Fruit fly (Drosophila melanogaster) whole organism, pupa: Measurements from ENCODE around the gene CG13613.

ENCODE experiments used
- CG10348 ChIP-seq: fragments of 200-800 bp; sonication (Bioruptor generic); IDR thresholded peaks from 2 replicates; pipeline ENCODE4 v1.3.6; 2022; ENCODE audit warnings: missing biosample characterization, missing genetic modification characterization
- CG12605 ChIP-seq: fragments of 200-800 bp; sonication (Bioruptor generic); IDR thresholded peaks from 2 replicates; pipeline ENCODE4 v1.3.6; 2022; ENCODE audit warnings: missing biosample characterization, missing genetic modification characterization
- CG13204 ChIP-seq: fragments of 200-800 bp; sonication (Bioruptor generic); optimal IDR thresholded peaks from 2 replicates; lab custom pipeline; 2018; ENCODE audit warnings: missing biosample characterization, mild to moderate bottlenecking, missing genetic modification characterization, moderate library complexity
- CG14655 ChIP-seq: fragments of 200-800 bp; sonication (Bioruptor generic); optimal IDR thresholded peaks from 3 replicates; lab custom pipeline; 2017; ENCODE audit warnings: mild to moderate bottlenecking, missing biosample characterization, missing genetic modification reagents, missing genetic modification characterization
- CG15710 ChIP-seq: fragments of 200-800 bp; sonication (Bioruptor generic); optimal IDR thresholded peaks from 2 replicates; lab custom pipeline; 2018; ENCODE audit warnings: missing biosample characterization, mild to moderate bottlenecking, missing genetic modification characterization, moderate library complexity
- CG17806 ChIP-seq: fragments of 200-800 bp; sonication (Bioruptor generic); optimal IDR thresholded peaks from 2 replicates; lab custom pipeline; 2018; ENCODE audit warnings: missing biosample characterization, mild to moderate bottlenecking, missing genetic modification characterization, moderate library complexity
- CG32121 ChIP-seq: fragments of 200-800 bp; sonication (Bioruptor generic); IDR thresholded peaks from 2 replicates; pipeline ENCODE4 v1.3.6; 2022; ENCODE audit warnings: missing biosample characterization, missing genetic modification characterization
- CG34367 ChIP-seq: fragments of 200-800 bp; sonication (Bioruptor generic); optimal IDR thresholded peaks from 2 replicates; lab custom pipeline; 2018; ENCODE audit warnings: missing biosample characterization, mild to moderate bottlenecking, missing genetic modification characterization
- CG4496 ChIP-seq: fragments of 200-800 bp; sonication (Bioruptor generic); IDR thresholded peaks from 3 replicates; pipeline ENCODE4 v1.3.6; 2022; ENCODE audit warnings: missing biosample characterization, missing genetic modification characterization
- CG8159 ChIP-seq: fragments of 200-800 bp; sonication (Bioruptor generic); optimal IDR thresholded peaks from 3 replicates; lab custom pipeline; 2018; ENCODE audit warnings: missing biosample characterization, mild to moderate bottlenecking, missing genetic modification characterization, moderate library complexity
- CG8301 ChIP-seq: fragments of 200-800 bp; sonication (Bioruptor generic); optimal IDR thresholded peaks from 2 replicates; lab custom pipeline; 2018; ENCODE audit warnings: missing biosample characterization, mild to moderate bottlenecking, missing genetic modification characterization
- CG9948 ChIP-seq: fragments of 200-800 bp; sonication (Bioruptor generic); optimal IDR thresholded peaks from 2 replicates; lab custom pipeline; 2018; ENCODE audit warnings: missing biosample characterization, mild to moderate bottlenecking, missing genetic modification characterization, moderate library complexity
- D1 ChIP-seq: fragments of 200-800 bp; sonication (Bioruptor generic); optimal IDR thresholded peaks from 2 replicates; lab custom pipeline; 2018; ENCODE audit warnings: missing biosample characterization, mild to moderate bottlenecking, missing genetic modification characterization, moderate library complexity
- EcR ChIP-seq: fragments of 200-800 bp; sonication (Bioruptor generic); optimal IDR thresholded peaks from 3 replicates; lab custom pipeline; 2019; ENCODE audit warnings: missing biosample characterization, missing genetic modification characterization, mild to moderate bottlenecking, moderate library complexity, missing genetic modification reagents
- Ets98B ChIP-seq: fragments of 200-800 bp; sonication (Bioruptor generic); IDR thresholded peaks from 2 replicates; pipeline ENCODE4 v1.3.6; 2022; ENCODE audit warnings: missing biosample characterization, missing genetic modification characterization
- Pif1A ChIP-seq: fragments of 200-800 bp; sonication (Bioruptor generic); optimal IDR thresholded peaks from 3 replicates; lab custom pipeline; 2016; ENCODE audit warnings: missing biosample characterization, missing genetic modification characterization
- Pif1B ChIP-seq: fragments of 200-800 bp; sonication (Bioruptor generic); optimal IDR thresholded peaks from 3 replicates; lab custom pipeline; 2016; ENCODE audit warnings: missing biosample characterization, missing genetic modification characterization
- Snoo ChIP-seq: fragments of 200-800 bp; sonication (Bioruptor generic); optimal IDR thresholded peaks from 3 replicates; lab custom pipeline; 2017; ENCODE audit warnings: missing biosample characterization, mild to moderate bottlenecking, missing genetic modification characterization, inconsistent platforms
- fd96Ca ChIP-seq: fragments of 200-800 bp; sonication (Bioruptor generic); IDR thresholded peaks from 3 replicates; pipeline ENCODE4 v1.3.6; 2022; ENCODE audit warnings: missing biosample characterization, missing genetic modification characterization
- gl ChIP-seq: fragments of 200-800 bp; sonication (Bioruptor generic); optimal IDR thresholded peaks from 2 replicates; lab custom pipeline; 2018; ENCODE audit warnings: missing biosample characterization, mild to moderate bottlenecking, missing genetic modification characterization
- rn ChIP-seq: fragments of 200-800 bp; sonication (Bioruptor generic); IDR thresholded peaks from 2 replicates; pipeline ENCODE4 v1.3.6; 2022; ENCODE audit warnings: missing biosample characterization, missing genetic modification characterization

The CG13613 gene

DNA sequence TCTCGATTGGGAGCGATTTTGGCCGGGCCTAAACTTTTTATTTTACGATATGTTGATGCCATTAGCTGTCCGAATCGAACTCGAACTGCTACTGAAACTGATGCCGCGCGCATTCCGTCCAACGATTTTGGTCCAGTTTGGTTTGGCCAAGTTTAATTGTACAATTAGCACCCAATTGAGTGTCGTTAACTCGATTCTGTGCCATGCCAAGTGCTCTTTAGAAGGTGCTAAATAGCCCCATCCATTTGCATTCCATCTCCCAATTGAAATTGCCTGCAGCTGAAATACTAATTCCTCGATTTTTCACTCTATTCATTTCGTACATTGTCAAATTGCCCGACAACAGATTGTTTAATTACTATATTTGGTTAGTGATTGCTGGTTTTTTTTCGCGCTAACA lies 10.2 kb downstream of the CG13613 start, which contains the start of gene CG17781:
Gene CG17781 (minus strand): TSS at position 101 of the 400 bp plus-strand sequence.
- TF ChIP-seq Pif1A (GFP tag; lab: Kevin White, UChicago) (no peak), Ets98B (GFP tag; lab: Robert Waterston, UW) (no peak)

DNA sequence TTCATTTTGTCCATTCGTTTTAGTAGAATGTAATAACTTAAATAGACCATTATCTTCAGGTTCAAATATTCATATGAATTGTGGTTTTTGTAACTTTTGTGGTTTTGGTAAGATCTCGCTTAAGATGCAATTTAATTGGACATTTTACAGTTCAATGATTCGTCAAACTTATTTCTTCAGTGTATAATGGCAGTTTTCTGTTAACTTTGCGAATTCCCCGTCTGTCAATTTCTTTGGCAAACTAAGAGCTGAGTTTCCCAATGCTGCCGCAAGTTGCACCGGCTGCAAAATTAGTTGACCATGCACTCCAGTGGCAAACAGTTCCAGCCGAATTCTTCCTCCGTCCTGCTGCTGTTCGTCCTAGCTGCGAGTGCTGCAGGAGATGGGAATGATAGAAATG lies 11.2 kb downstream of the CG13613 start, which contains the start of gene CG33342:
Gene CG33342 (plus strand): TSS at position 301 of the 400 bp plus-strand sequence.
- TF ChIP-seq CG34367 (tag; lab: Kevin White, UChicago) (no peak), EcR (GFP tag; lab: Kevin White, UChicago) (no peak), CG15710 (tag; lab: Kevin White, UChicago) (no peak), Snoo (no peak), CG10348 (GFP tag; lab: Robert Waterston, UW) (no peak)

- TF ChIP-seq CG17806 (tag; lab: Kevin White, UChicago) (no peak), Ets98B (GFP tag; lab: Robert Waterston, UW) (no peak), CG32121 (GFP tag; lab: Robert Waterston, UW) (no peak), D1 (tag; lab: Kevin White, UChicago) (no peak), CG15710 (tag; lab: Kevin White, UChicago) (no peak), CG8159 (no peak), Pif1A (GFP tag; lab: Kevin White, UChicago) (no peak), EcR (GFP tag; lab: Kevin White, UChicago) (no peak), CG14655 (GFP tag; lab: Kevin White, UChicago) (no peak), CG13204 (no peak), CG34367 (tag; lab: Kevin White, UChicago) (no peak), Snoo (no peak), rn (no peak), fd96Ca (no peak), CG12605 (GFP tag; lab: Robert Waterston, UW) (no peak), CG8301 (no peak), gl (tag; lab: Kevin White, UChicago) (no peak), Pif1B (GFP tag; lab: Kevin White, UChicago) (no peak), CG9948 (tag; lab: Kevin White, UChicago) (no peak)
Observed at dm6 chr3R:24384952-24385351, 19.6 kb downstream of the CG13613 start, which contains the start of gene CG17780. Gene CG17780, minus strand, starts transcription at chr3R:24385052.

dm6 chr3R:24386434-24386833 lies 21.1 kb downstream of the CG13613 start:
- TF ChIP-seq fd96Ca: no peak

DNA sequence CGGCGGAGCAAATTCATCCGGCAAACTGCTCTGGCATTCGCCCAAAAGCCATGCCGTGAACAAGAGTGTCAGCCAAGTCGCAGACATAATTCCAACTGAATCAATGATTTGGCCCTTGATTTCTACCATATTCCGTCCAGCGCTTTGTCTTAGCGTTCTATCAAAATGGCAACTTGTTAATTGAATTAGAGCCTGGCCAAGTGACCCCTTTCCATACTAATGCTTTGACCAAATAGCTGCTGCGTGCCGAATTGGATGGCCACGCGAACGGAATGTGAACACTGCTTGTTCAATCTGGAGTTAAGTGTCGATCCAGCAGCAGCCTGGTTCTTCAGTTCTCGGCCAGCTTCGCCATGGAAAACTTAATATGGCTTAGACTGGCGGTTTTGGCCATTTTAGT lies 24.9 kb downstream of the CG13613 start, which contains the start of the genes CG5768 and CG13615:
Gene CG5768 (minus strand): TSS at position 101 of the 400 bp plus-strand sequence.
Gene CG13615 (plus strand): TSS at position 280 of the 400 bp plus-strand sequence.
- TF ChIP-seq Snoo (no peak), Pif1A (GFP tag; lab: Kevin White, UChicago) (no peak), CG8159 (no peak), rn (no peak), CG15710 (tag; lab: Kevin White, UChicago) (no peak)

- TF ChIP-seq Pif1A (GFP tag; lab: Kevin White, UChicago) (no peak), Snoo (no peak), EcR (GFP tag; lab: Kevin White, UChicago) (no peak), CG34367 (tag; lab: Kevin White, UChicago) (no peak), CG4496 (no peak), CG15710 (tag; lab: Kevin White, UChicago) (no peak), CG14655 (GFP tag; lab: Kevin White, UChicago) (no peak), D1 (tag; lab: Kevin White, UChicago) (no peak)
Observed at dm6 chr3R:24392207-24392939, 27.0 kb downstream of the CG13613 start, which contains the start of gene CG13616. Gene CG13616, plus strand, starts transcription at chr3R:24392889.
